Worm (Caenorhabditis elegans) whole organism, early embryonic: Measurements from ENCODE around the gene blos-7.

ENCODE experiments used
- aly-1 ChIP-seq: sonication (generic microtip); optimal IDR thresholded peaks from 2 replicates; lab custom pipeline; 2016; ENCODE audit warnings: missing genetic modification characterization, missing compliant biosample characterization
- ama-1 ChIP-seq: fragments of 150-350 bp; optimal IDR thresholded peaks from 2 replicates; lab custom pipeline; 2014
- flt-1 ChIP-seq: fragments of 200-800 bp; sonication (Bioruptor generic); IDR thresholded peaks from 2 replicates; pipeline ENCODE4 v1.3.6; 2022; ENCODE audit warnings: missing genetic modification characterization, missing compliant biosample characterization

DNA sequence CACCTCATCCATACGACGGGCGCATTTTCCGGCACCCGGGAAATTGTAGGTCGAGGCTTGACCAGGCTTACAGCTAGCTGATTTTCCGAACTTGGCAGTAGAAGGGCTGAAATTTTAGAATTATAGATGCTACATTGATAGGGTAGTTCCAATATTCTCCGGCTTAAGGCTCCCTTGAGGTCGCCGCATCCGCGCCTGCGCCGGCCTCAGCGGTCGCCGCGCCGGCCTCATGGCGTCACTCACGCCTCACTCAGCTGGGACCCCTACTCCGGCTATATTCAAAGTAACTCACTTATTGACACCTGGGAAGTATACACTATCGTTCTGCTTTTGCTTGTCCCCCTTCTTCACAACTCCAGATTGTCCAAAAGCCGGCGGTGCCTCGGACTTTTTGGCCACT lies 21.4 kb upstream of the blos-7 start:
- TF ChIP-seq flt-1 (GFP tag; lab: Robert Waterston, UW) (no peak), aly-1 (no peak), ama-1 (lab: Kevin White, UChicago) (no peak)
